Worm (Caenorhabditis elegans) whole organism, mixed stage, embryonic: Measurements from ENCODE around the gene F13E9.5.

Experiments used
- M03D4.4 ChIP-seq: sonication (generic microtip); optimal IDR thresholded peaks from 2 replicates; lab custom pipeline; 2017; ENCODE audit warnings: mild to moderate bottlenecking, missing genetic modification characterization, missing compliant biosample characterization
- bed-3 ChIP-seq: fragments of 200-800 bp; sonication (Bioruptor generic); optimal IDR thresholded peaks from 3 replicates; lab custom pipeline; 2018; ENCODE audit warnings: mild to moderate bottlenecking, missing genetic modification characterization, moderate library complexity, missing compliant biosample characterization
- blmp-1 ChIP-seq: fragments of 150-350 bp; optimal IDR thresholded peaks from 2 replicates; lab custom pipeline; 2014; ENCODE audit warnings: missing biosample characterization, missing genetic modification characterization
- ceh-39 ChIP-seq: fragments of 150-350 bp; optimal IDR thresholded peaks from 2 replicates; lab custom pipeline; 2014; ENCODE audit warnings: missing biosample characterization, missing genetic modification characterization
- ceh-43 ChIP-seq: fragments of 200-800 bp; sonication (Bioruptor generic); optimal IDR thresholded peaks from 2 replicates; lab custom pipeline; 2018; ENCODE audit warnings: mild to moderate bottlenecking, missing genetic modification characterization, moderate library complexity, missing compliant biosample characterization
- ceh-83 ChIP-seq: fragments of 200-800 bp; sonication (Bioruptor generic); optimal IDR thresholded peaks from 2 replicates; lab custom pipeline; 2018; ENCODE audit warnings: mild to moderate bottlenecking, missing genetic modification characterization, missing compliant biosample characterization
- ces-1 ChIP-seq: fragments of 150-350 bp; optimal IDR thresholded peaks from 2 replicates; lab custom pipeline; 2014; ENCODE audit warnings: missing biosample characterization, missing genetic modification reagents, missing genetic modification characterization
- cnd-1 ChIP-seq: fragments of 200-800 bp; sonication (Bioruptor generic); optimal IDR thresholded peaks from 2 replicates; lab custom pipeline; 2018; ENCODE audit warnings: mild to moderate bottlenecking, missing genetic modification characterization, missing compliant biosample characterization
- elt-3 ChIP-seq: fragments of 150-350 bp; optimal IDR thresholded peaks from 2 replicates; lab custom pipeline; 2014; ENCODE audit warnings: missing biosample characterization, missing genetic modification characterization
- flh-1 ChIP-seq: fragments of 200-800 bp; sonication (Bioruptor generic); optimal IDR thresholded peaks from 2 replicates; lab custom pipeline; 2018; ENCODE audit warnings: mild to moderate bottlenecking, missing genetic modification characterization, moderate library complexity, missing compliant biosample characterization
- ham-2 ChIP-seq: fragments of 200-800 bp; sonication (Bioruptor generic); optimal IDR thresholded peaks from 2 replicates; lab custom pipeline; 2018; ENCODE audit warnings: mild to moderate bottlenecking, missing genetic modification characterization, missing compliant biosample characterization
- hlh-1 ChIP-seq: fragments of 150-350 bp; optimal IDR thresholded peaks from 2 replicates; lab custom pipeline; 2014; ENCODE audit warnings: missing biosample characterization, missing genetic modification reagents, missing genetic modification characterization
- lin-13 ChIP-seq: fragments of 150-350 bp; optimal IDR thresholded peaks from 2 replicates; lab custom pipeline; 2014; ENCODE audit warnings: missing biosample characterization, missing genetic modification characterization
- lin-32 ChIP-seq: fragments of 200-800 bp; sonication (Bioruptor generic); optimal IDR thresholded peaks from 2 replicates; lab custom pipeline; 2018; ENCODE audit warnings: mild to moderate bottlenecking, missing genetic modification characterization, missing compliant biosample characterization
- lsy-2 ChIP-seq: fragments of 150-350 bp; optimal IDR thresholded peaks from 2 replicates; lab custom pipeline; 2014; ENCODE audit warnings: missing biosample characterization, missing genetic modification characterization
- mab-5 ChIP-seq: fragments of 150-350 bp; optimal IDR thresholded peaks from 2 replicates; lab custom pipeline; 2014; ENCODE audit warnings: missing biosample characterization, missing genetic modification characterization
- mep-1 ChIP-seq: fragments of 150-350 bp; optimal IDR thresholded peaks from 2 replicates; lab custom pipeline; 2017; ENCODE audit warnings: missing biosample characterization, missing genetic modification reagents, missing genetic modification characterization, inconsistent platforms
- mls-2 ChIP-seq: sonication (generic microtip); optimal IDR thresholded peaks from 2 replicates; lab custom pipeline; 2016; ENCODE audit warnings: mild to moderate bottlenecking, missing genetic modification characterization, moderate library complexity, missing compliant biosample characterization
- nhr-12 ChIP-seq: fragments of 150-350 bp; optimal IDR thresholded peaks from 2 replicates; lab custom pipeline; 2014; ENCODE audit warnings: missing biosample characterization, missing genetic modification characterization
- nhr-2 ChIP-seq: fragments of 150-350 bp; optimal IDR thresholded peaks from 2 replicates; lab custom pipeline; 2014; ENCODE audit warnings: missing biosample characterization, missing genetic modification characterization
- nhr-237 ChIP-seq: fragments of 150-350 bp; optimal IDR thresholded peaks from 2 replicates; lab custom pipeline; 2014; ENCODE audit warnings: missing biosample characterization, missing genetic modification characterization
- nhr-28 ChIP-seq: fragments of 150-350 bp; optimal IDR thresholded peaks from 2 replicates; lab custom pipeline; 2014; ENCODE audit warnings: missing biosample characterization, missing genetic modification characterization
- nhr-76 ChIP-seq: sonication (generic microtip); optimal IDR thresholded peaks from 2 replicates; lab custom pipeline; 2017; ENCODE audit warnings: missing biosample characterization, missing genetic modification characterization
- sem-2 ChIP-seq: fragments of 200-800 bp; sonication (Bioruptor generic); optimal IDR thresholded peaks from 2 replicates; lab custom pipeline; 2018; ENCODE audit warnings: mild to moderate bottlenecking, missing genetic modification characterization, missing compliant biosample characterization
- snpc-4 ChIP-seq: fragments of 150-350 bp; optimal IDR thresholded peaks from 2 replicates; lab custom pipeline; 2014; ENCODE audit warnings: missing biosample characterization, missing genetic modification characterization
- sptf-1 ChIP-seq: sonication (generic microtip); optimal IDR thresholded peaks from 2 replicates; lab custom pipeline; 2017; ENCODE audit warnings: mild to moderate bottlenecking, missing genetic modification characterization, moderate library complexity, missing compliant biosample characterization
- tbx-8 ChIP-seq: fragments of 200-800 bp; sonication (Bioruptor generic); optimal IDR thresholded peaks from 2 replicates; lab custom pipeline; 2018; ENCODE audit warnings: mild to moderate bottlenecking, missing genetic modification characterization, moderate library complexity, missing compliant biosample characterization
- unc-120 ChIP-seq: sonication (generic microtip); optimal IDR thresholded peaks from 2 replicates; lab custom pipeline; 2017; ENCODE audit warnings: missing genetic modification characterization, missing compliant biosample characterization; ENCODE audit not compliant: poor library complexity, severe bottlenecking
- unc-39 ChIP-seq: fragments of 150-350 bp; optimal IDR thresholded peaks from 2 replicates; lab custom pipeline; 2014; ENCODE audit warnings: missing biosample characterization, missing genetic modification characterization
- zip-8 ChIP-seq: fragments of 150-350 bp; optimal IDR thresholded peaks from 2 replicates; lab custom pipeline; 2014; ENCODE audit warnings: missing biosample characterization, missing genetic modification characterization
- ztf-11 ChIP-seq: fragments of 150-350 bp; optimal IDR thresholded peaks from 2 replicates; lab custom pipeline; 2014; ENCODE audit warnings: missing biosample characterization, missing genetic modification characterization

The F13E9.5 gene

DNA sequence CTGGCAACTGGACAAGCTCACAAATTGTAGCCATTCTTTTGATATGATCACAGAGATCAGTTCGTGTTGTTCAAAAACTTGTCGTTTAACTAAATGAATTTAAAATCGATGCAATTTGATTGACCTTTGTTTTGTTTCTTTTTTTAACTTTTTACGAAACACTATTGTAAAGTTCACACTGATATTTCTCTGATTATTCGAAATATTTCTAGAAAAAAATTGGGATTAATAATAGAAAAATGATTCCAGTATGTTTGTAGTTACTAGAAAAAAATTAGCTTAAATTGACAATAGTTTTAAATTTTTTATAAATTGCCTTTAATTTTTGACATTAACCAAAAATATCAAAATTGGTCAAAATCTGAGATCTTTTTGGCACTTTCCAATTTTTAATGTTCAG is 25.0 kb upstream of the F13E9.5 start, which contains the start of gene ZK596.2:
ZK596.2 (minus strand) TSS at position 101 of the 400 bp plus-strand sequence.
- no peak for TF ChIP-seq blmp-1 (tag; lab: Kevin White, UChicago)
- no peak for TF ChIP-seq snpc-4 (tag; lab: Kevin White, UChicago)
- no peak for TF ChIP-seq flh-1
- TF ChIP-seq mls-2 (tag; lab: Kevin White, UChicago): no peak
- no peak for TF ChIP-seq ceh-83 (GFP tag; lab: Kevin White, UChicago)
- no peak for TF ChIP-seq lin-32 (GFP tag; lab: Kevin White, UChicago)
- no peak for TF ChIP-seq unc-120 (tag; lab: Kevin White, UChicago)
- TF ChIP-seq ceh-39 (tag; lab: Kevin White, UChicago): no peak
- TF ChIP-seq cnd-1 (tag; lab: Kevin White, UChicago): no peak
- no peak for TF ChIP-seq tbx-8 (GFP tag; lab: Kevin White, UChicago)

DNA sequence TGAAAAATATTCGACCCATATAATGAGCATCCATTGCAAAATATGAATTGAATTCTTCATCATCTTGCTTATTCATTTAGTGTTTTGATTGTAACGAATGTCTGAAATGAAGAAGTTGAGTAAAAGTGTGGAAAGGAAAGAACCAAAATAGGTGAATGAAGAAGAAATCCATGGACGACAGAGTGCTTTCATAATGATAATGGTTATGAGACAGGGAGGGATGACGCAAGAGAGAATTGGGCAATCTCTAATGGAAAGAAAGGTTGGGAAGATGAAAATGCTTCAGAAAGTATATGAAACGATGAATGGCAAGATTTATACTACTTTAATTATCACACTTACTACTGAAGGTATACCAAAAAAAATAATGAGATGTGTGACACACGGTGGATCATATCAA is 20.1 kb upstream of the F13E9.5 start, which contains the start of gene ZK596.3:
ZK596.3 (minus strand) TSS at position 101 of the 400 bp plus-strand sequence.
- TF ChIP-seq nhr-237 (tag; lab: Kevin White, UChicago) (no peak), elt-3 (tag; lab: Kevin White, UChicago) (no peak), blmp-1 (tag; lab: Kevin White, UChicago) (no peak), lsy-2 (no peak), ztf-11 (no peak), zip-8 (tag; lab: Kevin White, UChicago) (no peak), bed-3 (no peak)

DNA sequence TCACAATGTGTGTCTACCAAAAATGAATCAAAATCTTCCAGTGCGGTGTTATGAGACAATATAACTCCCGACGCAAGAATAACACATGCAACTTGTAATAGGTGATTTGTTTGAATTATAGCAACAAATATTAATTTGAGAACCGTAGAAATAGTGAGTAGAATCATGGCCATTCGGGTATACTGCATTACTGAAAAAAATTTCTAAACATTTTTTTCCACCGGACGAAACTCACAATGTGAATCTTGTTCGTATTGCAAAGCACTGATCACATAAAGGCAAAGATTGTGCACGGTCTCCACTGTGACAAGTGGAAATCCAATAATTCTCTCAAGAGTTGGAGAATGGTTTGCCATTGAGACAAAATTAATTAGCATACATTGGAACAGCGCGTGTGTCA is 18.3 kb upstream of the F13E9.5 start:
- TF ChIP-seq cnd-1 (tag; lab: Kevin White, UChicago): no peak
- TF ChIP-seq bed-3: no peak
- TF ChIP-seq M03D4.4 (tag; lab: Kevin White, UChicago): no peak
- no peak for TF ChIP-seq mab-5
- TF ChIP-seq ceh-83 (GFP tag; lab: Kevin White, UChicago): no peak
- no peak for TF ChIP-seq nhr-76 (tag; lab: Kevin White, UChicago)
- no peak for TF ChIP-seq snpc-4 (tag; lab: Kevin White, UChicago)
- TF ChIP-seq tbx-8 (GFP tag; lab: Kevin White, UChicago): no peak
- TF ChIP-seq sem-2 (GFP tag; lab: Kevin White, UChicago): no peak
- no peak for TF ChIP-seq elt-3 (tag; lab: Kevin White, UChicago)
- no peak for TF ChIP-seq blmp-1 (tag; lab: Kevin White, UChicago)
- TF ChIP-seq ham-2 (GFP tag; lab: Kevin White, UChicago): no peak
- no peak for TF ChIP-seq unc-39 (tag; lab: Kevin White, UChicago)
- TF ChIP-seq nhr-2 (tag; lab: Kevin White, UChicago): no peak
- TF ChIP-seq ces-1 (GFP tag; lab: Kevin White, UChicago): no peak
- TF ChIP-seq ceh-39 (tag; lab: Kevin White, UChicago): no peak
- TF ChIP-seq mep-1 (tag; lab: Kevin White, UChicago): no peak
- TF ChIP-seq zip-8 (tag; lab: Kevin White, UChicago): no peak

DNA sequence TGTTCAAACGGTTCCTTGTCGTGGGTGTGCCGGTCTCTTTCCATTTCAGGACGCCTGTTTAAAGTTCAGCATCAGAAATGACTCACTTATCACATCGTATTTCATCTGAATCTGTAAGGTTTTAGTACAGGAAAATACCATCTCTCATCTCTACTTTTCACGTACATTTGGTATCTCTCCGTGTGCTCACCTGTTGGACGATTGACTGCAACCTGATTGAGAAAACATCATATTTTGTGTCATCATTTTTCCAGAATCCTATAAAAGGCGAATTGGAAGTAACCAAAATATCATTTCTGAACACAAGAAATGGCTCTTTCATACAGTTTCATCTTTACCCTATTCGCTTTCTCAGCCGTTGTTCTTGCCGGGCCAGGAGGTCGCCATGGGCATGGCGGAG is 15.9 kb upstream of the F13E9.5 start, which contains the start of gene srlf-30:
srlf-30 (plus strand) TSS at position 301 of the 400 bp plus-strand sequence.
- no peak for TF ChIP-seq mab-5
- TF ChIP-seq cnd-1 (tag; lab: Kevin White, UChicago): no peak
- no peak for TF ChIP-seq elt-3 (tag; lab: Kevin White, UChicago)
- no peak for TF ChIP-seq sptf-1 (tag; lab: Kevin White, UChicago)
- no peak for TF ChIP-seq bed-3
- TF ChIP-seq ceh-83 (GFP tag; lab: Kevin White, UChicago): no peak
- no peak for TF ChIP-seq hlh-1
- no peak for TF ChIP-seq ceh-43

DNA sequence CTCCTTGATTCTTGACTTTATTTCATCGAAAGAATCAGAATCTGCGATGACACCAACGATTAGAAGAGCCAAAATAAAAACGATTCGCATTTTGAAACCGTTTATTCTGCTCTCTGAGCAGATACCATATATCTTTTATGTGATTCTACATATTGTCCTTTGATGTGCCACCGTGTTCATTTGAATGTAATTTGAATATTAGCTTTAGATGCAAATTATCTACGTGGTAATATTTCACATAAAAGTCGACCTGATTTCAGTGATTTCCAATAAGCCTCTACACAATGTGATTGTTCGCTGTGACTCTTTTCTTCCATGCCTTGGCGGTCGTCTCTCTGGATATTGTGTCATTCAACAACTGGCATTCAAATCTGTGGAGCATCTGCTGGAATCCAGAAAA is 14.9 kb upstream of the F13E9.5 start, which contains the start of the genes F13E9.9 and F13E9.19:
F13E9.9 (minus strand) TSS at position 101 of the 400 bp plus-strand sequence.
F13E9.19 (plus strand) TSS at position 316 of the 400 bp plus-strand sequence.
- TF ChIP-seq bed-3: no peak
- TF ChIP-seq lin-32 (GFP tag; lab: Kevin White, UChicago): no peak
- no peak for TF ChIP-seq ceh-43
- TF ChIP-seq sptf-1 (tag; lab: Kevin White, UChicago): no peak
- TF ChIP-seq nhr-12: no peak
- TF ChIP-seq nhr-2 (tag; lab: Kevin White, UChicago): no peak

DNA sequence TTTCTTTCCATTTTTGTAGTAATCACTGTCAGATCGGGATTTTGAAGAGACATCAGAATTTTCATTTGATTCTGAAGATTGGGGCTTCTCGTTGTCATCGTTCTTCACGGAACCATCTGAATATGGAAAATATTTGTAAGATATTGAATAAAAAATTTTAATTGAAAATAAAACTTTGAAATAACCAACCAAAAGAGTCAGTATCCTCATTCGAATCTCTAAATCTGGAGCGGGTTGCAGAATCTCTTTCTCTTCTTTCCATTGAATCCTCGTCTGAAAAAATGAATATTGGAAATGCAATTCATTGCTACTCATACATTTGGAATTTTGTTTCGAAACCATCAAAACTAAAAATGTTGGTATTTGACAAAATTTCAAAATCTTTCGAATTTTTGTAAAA is 14.0 kb upstream of the F13E9.5 start:
- TF ChIP-seq nhr-28 (tag; lab: Kevin White, UChicago) (no peak), mls-2 (tag; lab: Kevin White, UChicago) (no peak), ztf-11 (no peak), lin-13 (tag; lab: Kevin White, UChicago) (no peak), unc-120 (tag; lab: Kevin White, UChicago) (no peak), mep-1 (tag; lab: Kevin White, UChicago) (no peak), nhr-12 (no peak), lsy-2 (no peak)
